Fruit fly (Drosophila melanogaster) whole organism, adult: ENCODE results near the gene Zcchc7.

ENCODE experiments used
- CG12768 ChIP-seq: fragments of 200-800 bp; sonication (Bioruptor generic); optimal IDR thresholded peaks from 2 replicates; lab custom pipeline; 2017; ENCODE audit warnings: missing biosample characterization, missing genetic modification characterization, mild to moderate bottlenecking, moderate library complexity, missing genetic modification reagents
- CG14711 ChIP-seq: fragments of 200-800 bp; sonication (Bioruptor generic); optimal IDR thresholded peaks from 2 replicates; lab custom pipeline; 2018; ENCODE audit warnings: missing biosample characterization, mild to moderate bottlenecking, missing genetic modification characterization, moderate library complexity
- CG5204 ChIP-seq: fragments of 200-800 bp; sonication (Bioruptor generic); optimal IDR thresholded peaks from 2 replicates; lab custom pipeline; 2016; ENCODE audit warnings: missing biosample characterization, missing genetic modification characterization
- CG7045 ChIP-seq: fragments of 200-800 bp; sonication (Bioruptor generic); optimal IDR thresholded peaks from 2 replicates; lab custom pipeline; 2017; ENCODE audit warnings: missing biosample characterization, mild to moderate bottlenecking, missing genetic modification characterization
- CG7101 ChIP-seq: fragments of 200-800 bp; sonication (Bioruptor generic); optimal IDR thresholded peaks from 2 replicates; lab custom pipeline; 2018; ENCODE audit warnings: missing biosample characterization, mild to moderate bottlenecking, missing genetic modification characterization, moderate library complexity
- Clk ChIP-seq: fragments of 200-800 bp; sonication (Bioruptor generic); optimal IDR thresholded peaks from 2 replicates; lab custom pipeline; 2017; ENCODE audit warnings: missing biosample characterization, missing genetic modification characterization
- Mnt ChIP-seq: fragments of 200-800 bp; sonication (Bioruptor generic); optimal IDR thresholded peaks from 2 replicates; lab custom pipeline; 2016; ENCODE audit warnings: missing biosample characterization, mild to moderate bottlenecking, missing genetic modification characterization
- cic ChIP-seq: fragments of 200-800 bp; sonication (Bioruptor generic); optimal IDR thresholded peaks from 2 replicates; lab custom pipeline; 2017; ENCODE audit warnings: missing biosample characterization, mild to moderate bottlenecking, missing genetic modification characterization, moderate library complexity
- tj ChIP-seq: fragments of 200-800 bp; sonication (Bioruptor generic); optimal IDR thresholded peaks from 3 replicates; lab custom pipeline; 2017; ENCODE audit warnings: missing biosample characterization, mild to moderate bottlenecking, missing genetic modification characterization, moderate library complexity

DNA sequence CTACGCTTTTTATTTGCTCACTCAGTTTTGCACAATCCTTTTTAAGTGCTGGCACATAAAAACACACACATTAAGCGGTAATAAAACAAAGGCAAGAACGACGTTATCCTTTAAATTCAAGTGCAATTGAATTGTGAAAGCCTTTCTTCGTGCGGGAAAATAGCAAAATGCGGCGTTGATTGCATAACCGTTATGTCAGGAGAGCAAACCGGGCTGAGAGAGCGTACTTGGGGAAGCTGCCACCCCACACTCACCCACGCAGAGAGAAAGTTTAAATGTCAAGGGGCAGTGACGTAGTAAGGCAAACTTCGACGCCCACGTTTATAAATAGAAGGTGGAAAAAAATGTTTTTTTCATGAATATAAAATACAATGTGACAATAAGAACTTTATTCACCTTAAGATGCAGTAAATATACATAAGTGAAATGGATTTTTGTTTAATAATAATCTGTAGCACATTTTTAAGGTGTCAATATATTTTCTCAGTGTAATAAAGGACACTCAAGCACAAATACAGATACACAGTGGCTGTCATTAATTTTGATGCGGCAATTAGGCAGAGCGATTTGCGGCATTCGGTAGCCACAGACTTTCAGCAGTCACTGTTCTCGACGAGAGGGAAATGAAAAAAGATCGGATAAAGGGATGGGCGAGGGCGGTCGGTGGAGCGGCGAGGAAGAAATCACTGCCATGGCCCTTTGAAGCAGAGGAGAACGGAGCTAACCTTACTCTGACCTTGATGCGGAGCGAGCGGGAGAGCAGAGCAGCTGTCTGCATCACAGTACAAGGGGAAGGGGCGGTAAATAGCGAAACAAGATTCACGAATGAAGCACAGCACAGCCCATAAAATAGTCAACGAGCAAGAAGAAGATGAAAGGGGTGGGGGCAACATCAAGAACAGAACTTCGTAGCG lies 39.1 kb upstream of the Zcchc7 start:
- TF ChIP-seq CG7101 (tag; lab: Kevin White, UChicago) (peak; percentile 15), Clk (GFP tag; lab: Kevin White, UChicago) (no peak), CG5204 (GFP tag; lab: Kevin White, UChicago) (peak; percentile 54), CG12768 (GFP tag; lab: Kevin White, UChicago) (no peak), CG14711 (tag; lab: Kevin White, UChicago) (peak; percentile 18), Mnt (no peak), CG7045 (peak; percentile 60), cic (no peak), tj (GFP tag; lab: Kevin White, UChicago) (no peak)
